Fruit fly (Drosophila melanogaster): ENCODE measurements around the gene LpR2.
A peak's percentile ranks its signal among the peaks of the same experiment; 100 is the strongest.

Gene LpR2

DNA sequence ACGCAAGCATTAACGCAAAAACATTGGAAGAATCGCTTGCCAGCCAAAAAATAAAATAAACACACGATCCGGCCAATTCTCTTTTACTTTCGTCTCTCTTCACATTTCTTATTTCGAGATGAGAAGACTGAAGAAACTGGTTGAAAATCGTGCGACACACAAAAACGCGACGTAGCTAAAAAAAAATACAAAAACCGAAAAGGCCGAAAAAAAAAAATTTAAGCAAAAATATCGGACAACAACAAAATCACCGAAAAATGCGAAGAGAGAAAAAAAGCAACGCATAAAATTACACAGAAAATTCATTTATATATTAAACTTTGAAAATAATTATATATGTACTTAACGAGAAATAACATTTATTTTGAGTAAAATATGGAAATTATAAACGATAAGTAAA is 19.2 kb upstream of the LpR2 start:
- TF ChIP-seq Sp1 (GFP tag; optimal IDR thresholded peaks at IDR 0.05) (peak; percentile 56), CG9705 (GFP tag; optimal IDR thresholded peaks at IDR 0.05) (no peak)

- peak; percentile 2 for TF ChIP-seq brk (GFP tag; optimal IDR thresholded peaks at IDR 0.05)
- TF ChIP-seq Dif (GFP tag; optimal IDR thresholded peaks at IDR 0.05; ENCODE audit: partially characterized antibody): no peak
These were observed 15.7 kb upstream of the LpR2 start for dm6 chr3R:25755864-25756507.

dm6 chr3R:25754844-25755429 is 14.7 kb upstream of the LpR2 start:
- TF ChIP-seq sage (GFP tag; optimal IDR thresholded peaks at IDR 0.05) (no peak), HLH106 (tag; optimal IDR thresholded peaks at IDR 0.05) (peak; percentile 43), fru (GFP tag; optimal IDR thresholded peaks at IDR 0.05) (no peak), h (GFP tag; optimal IDR thresholded peaks at IDR 0.05) (no peak)

DNA sequence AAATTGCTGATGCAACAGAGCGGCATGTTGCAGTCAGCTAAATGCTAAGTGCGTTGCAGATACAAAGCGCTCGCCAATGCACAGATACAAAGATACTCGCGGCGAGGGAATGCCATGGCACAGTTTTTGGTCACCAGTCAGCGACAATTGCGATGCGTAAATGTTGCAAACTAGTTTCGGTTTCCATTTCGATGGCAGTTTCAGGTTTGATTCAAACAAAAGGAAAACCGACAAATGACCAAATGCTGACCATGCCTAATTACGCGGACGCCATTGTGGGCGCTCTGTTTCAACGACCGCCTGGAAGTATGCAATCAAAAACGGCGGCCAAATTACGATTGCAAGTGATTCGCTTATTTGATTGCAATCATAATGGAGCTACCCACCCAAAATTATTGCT is 13.5 kb upstream of the LpR2 start:
- TF ChIP-seq dsf (GFP tag; optimal IDR thresholded peaks at IDR 0.05; ENCODE audit: borderline replicate concordance) (no peak), Jra (GFP tag; optimal IDR thresholded peaks at IDR 0.05) (no peak), jim (GFP tag; optimal IDR thresholded peaks at IDR 0.05) (no peak), Hnf4 (GFP tag; optimal IDR thresholded peaks at IDR 0.05) (no peak), Myc (optimal IDR thresholded peaks at IDR 0.05) (peak; percentile 31), sage (GFP tag; optimal IDR thresholded peaks at IDR 0.05) (no peak), pan (optimal IDR thresholded peaks at IDR 0.05) (no peak), Vsx2 (GFP tag; optimal IDR thresholded peaks at IDR 0.05; ENCODE audit: partially characterized antibody) (no peak), N (GFP tag; optimal IDR thresholded peaks at IDR 0.05) (peak; percentile 14)

- TF ChIP-seq jim (GFP tag; optimal IDR thresholded peaks at IDR 0.05) (no peak), psq (GFP tag; optimal IDR thresholded peaks at IDR 0.05) (peak; percentile 78)
These were observed 538 bp downstream of the LpR2 start for dm6 chr3R:25739727-25740126.

DNA sequence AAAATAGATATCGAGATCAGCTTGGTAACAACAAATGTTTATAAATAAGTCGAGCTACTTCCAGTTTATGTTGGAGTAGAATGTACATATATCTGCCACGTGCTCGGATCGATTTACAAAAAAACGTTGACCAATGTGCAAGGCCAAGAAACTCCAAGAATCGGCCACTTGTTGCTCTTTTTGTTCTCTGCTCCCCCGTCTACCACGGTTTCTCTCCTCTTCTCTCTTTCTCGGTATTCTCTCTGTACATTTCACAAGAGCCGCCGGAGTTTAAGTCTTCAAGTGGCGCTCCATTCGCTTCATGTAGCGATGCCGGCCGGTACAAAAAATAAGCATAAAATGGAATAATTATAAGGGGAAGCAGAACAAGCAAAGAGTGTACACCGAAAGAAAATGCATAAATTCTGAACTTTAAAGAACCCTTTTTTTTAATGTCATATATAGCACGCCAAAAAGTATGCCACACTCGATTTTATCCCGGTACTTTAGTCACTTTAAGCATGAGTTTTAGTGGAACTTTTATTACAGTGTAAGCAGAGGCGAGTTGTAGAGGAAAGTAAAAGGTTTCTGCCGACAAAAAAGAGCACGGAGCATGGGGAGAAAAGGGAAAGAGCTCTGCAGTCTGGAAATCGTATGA is 2.4 kb downstream of the LpR2 start:
- TF ChIP-seq brk (GFP tag; optimal IDR thresholded peaks at IDR 0.05) (peak; percentile 97), br (GFP tag; optimal IDR thresholded peaks at IDR 0.05) (peak; percentile 99), Dfd (GFP tag; optimal IDR thresholded peaks at IDR 0.05) (peak; percentile 48), N (GFP tag; optimal IDR thresholded peaks at IDR 0.05) (no peak), jim (GFP tag; optimal IDR thresholded peaks at IDR 0.05) (no peak), pan (optimal IDR thresholded peaks at IDR 0.05) (no peak), Jra (GFP tag; optimal IDR thresholded peaks at IDR 0.05) (peak; percentile 98), h (GFP tag; optimal IDR thresholded peaks at IDR 0.05) (peak; percentile 99), sage (GFP tag; optimal IDR thresholded peaks at IDR 0.05) (peak; percentile 98), foxo (GFP tag; optimal IDR thresholded peaks at IDR 0.05) (peak; percentile 95 to 99), GATAd (GFP tag; optimal IDR thresholded peaks at IDR 0.05) (peak; percentile 88), Vsx2 (GFP tag; optimal IDR thresholded peaks at IDR 0.05; ENCODE audit: partially characterized antibody) (peak; percentile 55), dmrt93B (GFP tag; optimal IDR thresholded peaks at IDR 0.05) (peak; percentile 96), woc (GFP tag; optimal IDR thresholded peaks at IDR 0.05) (peak; percentile 98), Myc (optimal IDR thresholded peaks at IDR 0.05) (no peak), HLH106 (tag; optimal IDR thresholded peaks at IDR 0.05) (peak; percentile 99), OdsH (GFP tag; optimal IDR thresholded peaks at IDR 0.05) (peak; percentile 98), rgr (GFP tag; optimal IDR thresholded peaks at IDR 0.05) (peak; percentile 99), Hr78 (GFP tag; optimal IDR thresholded peaks at IDR 0.05) (no peak), Mio (GFP tag; optimal IDR thresholded peaks at IDR 0.05) (peak; percentile 90), ey (GFP tag; optimal IDR thresholded peaks at IDR 0.05) (peak; percentile 99), dsf (GFP tag; optimal IDR thresholded peaks at IDR 0.05; ENCODE audit: borderline replicate concordance) (peak; percentile 91), Hnf4 (GFP tag; optimal IDR thresholded peaks at IDR 0.05) (peak; percentile 98), psq (GFP tag; optimal IDR thresholded peaks at IDR 0.05) (peak; percentile 99), dl (GFP tag; optimal IDR thresholded peaks at IDR 0.05; ENCODE audit: insufficient read depth in 1 of 2, partially characterized antibody in 2 of 2) (peak; percentile 51 to 70), Sp1 (GFP tag; optimal IDR thresholded peaks at IDR 0.05) (peak; percentile 99), CrebA (GFP tag; optimal IDR thresholded peaks at IDR 0.05; ENCODE audit: borderline replicate concordance) (peak; percentile 96), lola (GFP tag; optimal IDR thresholded peaks at IDR 0.05) (no peak), sv (GFP tag; optimal IDR thresholded peaks at IDR 0.05) (peak; percentile 87), CG32264 (GFP tag; optimal IDR thresholded peaks at IDR 0.05) (peak; percentile 97), Dif (GFP tag; optimal IDR thresholded peaks at IDR 0.05; ENCODE audit: partially characterized antibody) (peak; percentile 71), CG9705 (GFP tag; optimal IDR thresholded peaks at IDR 0.05) (peak; percentile 97), Rel (GFP tag; optimal IDR thresholded peaks at IDR 0.05) (peak; percentile 91), Rel (tag; optimal IDR thresholded peaks at IDR 0.05) (peak; percentile 88), tai (GFP tag; optimal IDR thresholded peaks at IDR 0.05) (peak; percentile 96)
